Fruit fly (Drosophila melanogaster) whole organism, embryonic: ENCODE data around the gene CG7789.
A peak's percentile ranks its signal among the peaks of the same experiment; 100 is the strongest.

Experiments
- Atf3 ChIP-seq: fragments of 200-800 bp; sonication (Bioruptor generic); optimal IDR thresholded peaks from 3 replicates; lab custom pipeline; 2016; ENCODE audit warnings: missing biosample characterization, missing genetic modification characterization
- Bteb2 ChIP-seq: fragments of 200-800 bp; sonication (Bioruptor generic); optimal IDR thresholded peaks from 2 replicates; lab custom pipeline; 2016; ENCODE audit warnings: missing biosample characterization, missing genetic modification characterization
- CG11504 ChIP-seq: fragments of 200-800 bp; sonication (Bioruptor generic); optimal IDR thresholded peaks from 3 replicates; lab custom pipeline; 2019; ENCODE audit warnings: missing biosample characterization, mild to moderate bottlenecking, missing genetic modification characterization, moderate library complexity
- CG13894 ChIP-seq: fragments of 200-800 bp; sonication (Bioruptor generic); optimal IDR thresholded peaks from 3 replicates; lab custom pipeline; 2018; ENCODE audit warnings: missing biosample characterization, mild to moderate bottlenecking, missing genetic modification characterization, moderate library complexity
- CG14441 ChIP-seq: fragments of 200-800 bp; sonication (Bioruptor generic); IDR thresholded peaks from 2 replicates; pipeline ENCODE4 v1.3.6; 2022; ENCODE audit warnings: missing biosample characterization, missing genetic modification characterization
- CG17328 ChIP-seq: fragments of 200-800 bp; sonication (Bioruptor generic); IDR thresholded peaks from 2 replicates; pipeline ENCODE4 v1.3.6; 2022; ENCODE audit warnings: missing biosample characterization, missing genetic modification characterization
- CG17361 ChIP-seq: fragments of 200-800 bp; sonication (Bioruptor generic); IDR thresholded peaks from 3 replicates; pipeline ENCODE4 v1.3.6; 2022; ENCODE audit warnings: missing biosample characterization, missing genetic modification characterization
- CG17568 ChIP-seq: fragments of 200-800 bp; sonication (Bioruptor generic); optimal IDR thresholded peaks from 2 replicates; lab custom pipeline; 2018; ENCODE audit warnings: missing biosample characterization, mild to moderate bottlenecking, missing genetic modification characterization, moderate library complexity
- CG1792 ChIP-seq: fragments of 200-800 bp; sonication (Bioruptor generic); optimal IDR thresholded peaks from 2 replicates; lab custom pipeline; 2016; ENCODE audit warnings: missing biosample characterization, missing genetic modification characterization
- CG2116 ChIP-seq: fragments of 200-800 bp; sonication (Bioruptor generic); optimal IDR thresholded peaks from 3 replicates; lab custom pipeline; 2018; ENCODE audit warnings: missing biosample characterization, mild to moderate bottlenecking, missing genetic modification characterization
- CG3838 ChIP-seq: fragments of 200-800 bp; sonication (Bioruptor generic); optimal IDR thresholded peaks from 3 replicates; lab custom pipeline; 2016; ENCODE audit warnings: missing biosample characterization, missing genetic modification characterization
- CG4617 ChIP-seq: fragments of 200-800 bp; sonication (Bioruptor generic); optimal IDR thresholded peaks from 3 replicates; lab custom pipeline; 2016; ENCODE audit warnings: missing biosample characterization, missing genetic modification characterization, borderline replicate concordance
- CG4707 ChIP-seq: fragments of 200-800 bp; sonication (Bioruptor generic); optimal IDR thresholded peaks from 2 replicates; lab custom pipeline; 2018; ENCODE audit warnings: missing biosample characterization, mild to moderate bottlenecking, missing genetic modification characterization, moderate library complexity
- CG6765 ChIP-seq: fragments of 200-800 bp; sonication (Bioruptor generic); optimal IDR thresholded peaks from 3 replicates; lab custom pipeline; 2017; ENCODE audit warnings: missing biosample characterization, mild to moderate bottlenecking, missing genetic modification characterization
- CG6791 ChIP-seq: fragments of 200-800 bp; sonication (Bioruptor generic); IDR thresholded peaks from 3 replicates; pipeline ENCODE4 v1.3.6; 2022; ENCODE audit warnings: missing biosample characterization, missing genetic modification characterization; ENCODE audit not compliant: partially characterized antibody
- CG7372 ChIP-seq: fragments of 200-800 bp; sonication (Bioruptor generic); IDR thresholded peaks from 2 replicates; pipeline ENCODE4 v1.3.6; 2022; ENCODE audit warnings: missing biosample characterization, missing genetic modification characterization
- CG9215 ChIP-seq: fragments of 200-800 bp; sonication (Bioruptor generic); IDR thresholded peaks from 2 replicates; pipeline ENCODE4 v1.3.6; 2022; ENCODE audit warnings: missing biosample characterization, missing genetic modification characterization
- CHES-1-like ChIP-seq: fragments of 200-800 bp; sonication (Bioruptor generic); optimal IDR thresholded peaks from 2 replicates; lab custom pipeline; 2016; ENCODE audit warnings: missing biosample characterization, missing genetic modification characterization
- Dbx ChIP-seq: fragments of 200-800 bp; sonication (Bioruptor generic); IDR thresholded peaks from 3 replicates; pipeline ENCODE4 v1.3.6; 2022; ENCODE audit warnings: missing biosample characterization, missing genetic modification characterization
- Doc3 ChIP-seq: fragments of 200-800 bp; sonication (Bioruptor generic); IDR thresholded peaks from 3 replicates; pipeline ENCODE4 v1.3.6; 2022; ENCODE audit warnings: missing biosample characterization, missing genetic modification characterization; ENCODE audit not compliant: partially characterized antibody
- E2f1 ChIP-seq: fragments of 200-800 bp; sonication (Bioruptor generic); IDR thresholded peaks from 2 replicates; pipeline ENCODE4 v1.3.6; 2022; ENCODE audit warnings: missing biosample characterization, missing genetic modification characterization
- Hsf ChIP-seq: fragments of 200-800 bp; sonication (Bioruptor generic); optimal IDR thresholded peaks from 3 replicates; lab custom pipeline; 2016; ENCODE audit warnings: missing biosample characterization, missing genetic modification characterization
- Lim3 ChIP-seq: fragments of 200-800 bp; sonication (Bioruptor generic); IDR thresholded peaks from 2 replicates; pipeline ENCODE4 v1.3.6; 2022; ENCODE audit warnings: missing biosample characterization, missing genetic modification characterization
- MESR4 ChIP-seq: fragments of 200-800 bp; sonication (Bioruptor generic); optimal IDR thresholded peaks from 2 replicates; lab custom pipeline; 2018; ENCODE audit warnings: missing biosample characterization, mild to moderate bottlenecking, missing genetic modification characterization, moderate library complexity
- Mrtf ChIP-seq: fragments of 200-800 bp; sonication (Bioruptor generic); IDR thresholded peaks from 3 replicates; pipeline ENCODE4 v1.3.6; 2022; ENCODE audit warnings: missing biosample characterization, missing genetic modification characterization
- NC2α ChIP-seq: fragments of 200-800 bp; sonication (Bioruptor generic); optimal IDR thresholded peaks from 2 replicates; lab custom pipeline; 2016; ENCODE audit warnings: missing biosample characterization, missing genetic modification characterization
- NC2β ChIP-seq: fragments of 200-800 bp; sonication (Bioruptor generic); optimal IDR thresholded peaks from 2 replicates; lab custom pipeline; 2016; ENCODE audit warnings: missing biosample characterization, missing genetic modification characterization
- Nf-YC ChIP-seq: fragments of 200-800 bp; optimal IDR thresholded peaks from 3 replicates; lab custom pipeline; 2019; ENCODE audit warnings: missing biosample characterization, mild to moderate bottlenecking, missing genetic modification characterization, moderate library complexity
- Oaz ChIP-seq: fragments of 200-800 bp; sonication (Bioruptor generic); IDR thresholded peaks from 2 replicates; pipeline ENCODE4 v1.3.6; 2022; ENCODE audit warnings: missing biosample characterization, missing genetic modification characterization
- Opbp ChIP-seq: fragments of 200-800 bp; sonication (Bioruptor generic); IDR thresholded peaks from 3 replicates; pipeline ENCODE4 v1.3.6; 2022; ENCODE audit warnings: missing biosample characterization, missing genetic modification characterization; ENCODE audit not compliant: partially characterized antibody
- Optix ChIP-seq: fragments of 200-800 bp; sonication (Bioruptor generic); IDR thresholded peaks from 3 replicates; pipeline ENCODE4 v1.3.6; 2022; ENCODE audit warnings: missing biosample characterization, missing genetic modification characterization
- Pdp1 ChIP-seq, 2 experiments: fragments of 200-800 bp; sonication (Bioruptor generic); optimal IDR thresholded peaks; 3 replicates each; lab custom pipeline; 2016; ENCODE audit warnings: missing biosample characterization in 2 of 2, missing genetic modification characterization in 2 of 2, mild to moderate bottlenecking in 1 of 2, moderate library complexity in 1 of 2
- Side ChIP-seq: fragments of 200-800 bp; sonication (Bioruptor generic); optimal IDR thresholded peaks from 2 replicates; lab custom pipeline; 2016; ENCODE audit warnings: missing biosample characterization, missing genetic modification characterization
- Six4 ChIP-seq: fragments of 200-800 bp; sonication (Bioruptor generic); optimal IDR thresholded peaks from 2 replicates; lab custom pipeline; 2016; ENCODE audit warnings: missing biosample characterization, missing genetic modification characterization
- Tbp ChIP-seq: fragments of >200 bp; optimal IDR thresholded peaks from 2 replicates; lab custom pipeline; 2018; ENCODE audit warnings: missing biosample characterization, missing genetic modification characterization
- amos ChIP-seq: fragments of 200-800 bp; sonication (Bioruptor generic); IDR thresholded peaks from 2 replicates; pipeline ENCODE4 v1.3.6; 2022; ENCODE audit warnings: missing biosample characterization, missing genetic modification characterization; ENCODE audit not compliant: partially characterized antibody
- bigmax ChIP-seq: fragments of 200-800 bp; sonication (Bioruptor generic); optimal IDR thresholded peaks from 2 replicates; lab custom pipeline; 2018; ENCODE audit warnings: missing biosample characterization, mild to moderate bottlenecking, missing genetic modification characterization
- bowl ChIP-seq: fragments of 200-800 bp; sonication (Bioruptor generic); IDR thresholded peaks from 2 replicates; pipeline ENCODE4 v1.3.6; 2022; ENCODE audit warnings: missing biosample characterization, missing genetic modification characterization
- cas ChIP-seq: fragments of 200-800 bp; sonication (Bioruptor generic); IDR thresholded peaks from 2 replicates; pipeline ENCODE4 v1.3.6; 2022; ENCODE audit warnings: missing biosample characterization, missing genetic modification characterization
- cg ChIP-seq: fragments of 200-800 bp; sonication (Bioruptor generic); optimal IDR thresholded peaks from 3 replicates; lab custom pipeline; 2019; ENCODE audit warnings: missing biosample characterization, mild to moderate bottlenecking, missing genetic modification characterization, moderate library complexity
- emc ChIP-seq: fragments of 200-800 bp; sonication (Bioruptor generic); optimal IDR thresholded peaks from 2 replicates; lab custom pipeline; 2016; ENCODE audit warnings: missing biosample characterization, missing genetic modification characterization
- grn ChIP-seq: fragments of 200-800 bp; sonication (Bioruptor generic); optimal IDR thresholded peaks from 3 replicates; lab custom pipeline; 2017; ENCODE audit warnings: missing biosample characterization, missing genetic modification characterization
- gro ChIP-seq: fragments of 200-800 bp; sonication (Bioruptor generic); optimal IDR thresholded peaks from 2 replicates; lab custom pipeline; 2016; ENCODE audit warnings: missing biosample characterization, missing genetic modification characterization
- kah ChIP-seq: fragments of 200-800 bp; sonication (Bioruptor generic); optimal IDR thresholded peaks from 2 replicates; lab custom pipeline; 2018; ENCODE audit warnings: missing biosample characterization, mild to moderate bottlenecking, missing genetic modification characterization
- mld ChIP-seq: fragments of 200-800 bp; sonication (Bioruptor generic); IDR thresholded peaks from 3 replicates; pipeline ENCODE4 v1.3.6; 2022; ENCODE audit warnings: missing biosample characterization, missing genetic modification characterization; ENCODE audit not compliant: partially characterized antibody
- odd ChIP-seq: fragments of 200-800 bp; sonication (Bioruptor generic); optimal IDR thresholded peaks from 2 replicates; lab custom pipeline; 2017; ENCODE audit warnings: missing biosample characterization, mild to moderate bottlenecking, missing genetic modification characterization
- pzg ChIP-seq: fragments of 200-800 bp; sonication (Bioruptor generic); optimal IDR thresholded peaks from 3 replicates; lab custom pipeline; 2018; ENCODE audit warnings: missing biosample characterization, mild to moderate bottlenecking, missing genetic modification characterization, moderate library complexity
- sd ChIP-seq: fragments of 200-800 bp; sonication (Bioruptor generic); optimal IDR thresholded peaks from 3 replicates; lab custom pipeline; 2018; ENCODE audit warnings: missing biosample characterization, mild to moderate bottlenecking, missing genetic modification characterization, moderate library complexity
- sna ChIP-seq: fragments of 200-800 bp; sonication (Bioruptor generic); IDR thresholded peaks from 2 replicates; pipeline ENCODE4 v1.3.6; 2022; ENCODE audit warnings: missing biosample characterization, missing genetic modification characterization; ENCODE audit not compliant: partially characterized antibody
- tin ChIP-seq: fragments of 200-800 bp; sonication (Bioruptor generic); optimal IDR thresholded peaks from 3 replicates; lab custom pipeline; 2016; ENCODE audit warnings: missing biosample characterization, missing genetic modification characterization

The CG7789 gene

dm6 chr3R:29802753-29803313, at the start of gene CG7789, which contains the start of gene Etfb (continued):
- TF ChIP-seq sna (GFP tag; lab: Robert Waterston, UW) (peak; percentile 78), MESR4 (GFP tag; lab: Kevin White, UChicago) (peak; percentile 64), Tbp (GFP tag; lab: Kevin White, UChicago) (no peak), CG4707 (GFP tag; lab: Kevin White, UChicago) (no peak), Side (peak; percentile 52), CG13894 (tag; lab: Kevin White, UChicago) (no peak), grn (GFP tag; lab: Kevin White, UChicago) (peak; percentile 56), CG14441 (GFP tag; lab: Robert Waterston, UW) (peak; percentile 80), Nf-YC (tag; lab: Kevin White, UChicago) (peak; percentile 74), CG17361 (GFP tag; lab: Robert Waterston, UW) (no peak; the same call in 1 of the 3 replicates), Lim3 (GFP tag; lab: Robert Waterston, UW) (no peak), bowl (GFP tag; lab: Robert Waterston, UW) (peak; percentile 37; the same call in 1 of the 2 replicates), CG7372 (GFP tag; lab: Robert Waterston, UW) (peak; percentile 81), odd (GFP tag; lab: Kevin White, UChicago) (no peak), pzg (GFP tag; lab: Kevin White, UChicago) (peak; percentile 76), Bteb2 (GFP tag; lab: Kevin White, UChicago) (peak; percentile 59), gro (GFP tag; lab: Kevin White, UChicago) (peak; percentile 83), sd (tag; lab: Kevin White, UChicago) (no peak), mld (GFP tag; lab: Robert Waterston, UW) (no peak), amos (peak; percentile 80), cas (GFP tag; lab: Robert Waterston, UW) (peak; percentile 42; the same call in 1 of the 2 replicates), Hsf (GFP tag; lab: Kevin White, UChicago) (peak; percentile 83), CHES-1-like (GFP tag; lab: Kevin White, UChicago) (peak; percentile 85), NC2α (GFP tag; lab: Kevin White, UChicago) (no peak), CG3838 (GFP tag; lab: Kevin White, UChicago) (no peak), CG4617 (GFP tag; lab: Kevin White, UChicago) (peak; percentile 91), Dbx (peak; percentile 80), CG2116 (GFP tag; lab: Kevin White, UChicago) (peak; percentile 91), Atf3 (GFP tag; lab: Kevin White, UChicago) (peak; percentile 64), CG6791 (GFP tag; lab: Robert Waterston, UW) (no peak; the same call in 2 of the 3 replicates), emc (GFP tag; lab: Kevin White, UChicago) (peak; percentile 12), CG17328 (peak; percentile 67), CG11504 (tag; lab: Kevin White, UChicago) (no peak), bigmax (GFP tag; lab: Kevin White, UChicago) (no peak), E2f1 (peak; percentile 73), Opbp (peak; percentile 79), CG6765 (GFP tag; lab: Kevin White, UChicago) (peak; percentile 57), NC2β (GFP tag; lab: Kevin White, UChicago) (peak; percentile 80), Optix (GFP tag; lab: Robert Waterston, UW) (peak; percentile 65), kah (GFP tag; lab: Kevin White, UChicago) (peak; percentile 44), Mrtf (GFP tag; lab: Robert Waterston, UW) (peak; percentile 61; the same call in 2 of the 3 replicates), Six4 (GFP tag; lab: Kevin White, UChicago) (peak; percentile 14), CG17568 (GFP tag; lab: Kevin White, UChicago) (no peak), CG9215 (GFP tag; lab: Robert Waterston, UW) (peak; percentile 75), tin (GFP tag; lab: Kevin White, UChicago) (peak; percentile 68), Pdp1 (GFP tag; optimal IDR thresholded peaks at IDR 0.05; lab: Kevin White, UChicago) (peak; percentile 78 to 87), CG1792 (GFP tag; lab: Kevin White, UChicago) (no peak), Oaz (GFP tag; lab: Robert Waterston, UW) (peak; percentile 62), Doc3 (peak; percentile 83), cg (GFP tag; lab: Kevin White, UChicago) (no peak)
